Worm (Caenorhabditis elegans) whole organism, L1 larva: ENCODE results near the gene K01A11.3.

Experiments used
- alr-1 ChIP-seq: fragments of 200-800 bp; sonication (Bioruptor generic); optimal IDR thresholded peaks from 2 replicates; lab custom pipeline; 2018; ENCODE audit warnings: borderline replicate concordance, mild to moderate bottlenecking, missing genetic modification characterization, missing compliant biosample characterization
- ama-1 ChIP-seq: fragments of 150-350 bp; optimal IDR thresholded peaks from 2 replicates; lab custom pipeline; 2014
- ces-1 ChIP-seq: fragments of 150-350 bp; optimal IDR thresholded peaks from 2 replicates; lab custom pipeline; 2014; ENCODE audit warnings: missing biosample characterization, missing genetic modification reagents, missing genetic modification characterization
- egl-27 ChIP-seq, 2 experiments: fragments of 150-350 bp in 1 of 2; sonication (generic microtip); optimal IDR thresholded peaks; 3 replicates each; lab custom pipeline; 2017 to 2018; ENCODE audit warnings: missing biosample characterization in 2 of 2, missing genetic modification characterization in 2 of 2, missing genetic modification reagents in 2 of 2
- fkh-10 ChIP-seq: sonication (generic microtip); optimal IDR thresholded peaks from 2 replicates; lab custom pipeline; 2017; ENCODE audit warnings: missing biosample characterization, missing genetic modification reagents, missing genetic modification characterization
- lsy-2 ChIP-seq, 2 experiments: fragments of 150-350 bp; optimal IDR thresholded peaks; 2 replicates each; lab custom pipeline; 2014; ENCODE audit warnings: missing biosample characterization in 2 of 2, missing genetic modification characterization in 2 of 2
- mef-2 ChIP-seq: fragments of 150-350 bp; optimal IDR thresholded peaks from 2 replicates; lab custom pipeline; 2014; ENCODE audit warnings: missing biosample characterization, missing genetic modification characterization
- nhr-12 ChIP-seq: sonication (generic microtip); optimal IDR thresholded peaks from 2 replicates; lab custom pipeline; 2017; ENCODE audit warnings: missing biosample characterization, missing genetic modification characterization
- unc-130 ChIP-seq: fragments of 150-350 bp; optimal IDR thresholded peaks from 2 replicates; lab custom pipeline; 2017; ENCODE audit warnings: missing biosample characterization, missing genetic modification characterization, inconsistent platforms
- unc-62 ChIP-seq: fragments of 150-350 bp; optimal IDR thresholded peaks from 2 replicates; lab custom pipeline; 2014; ENCODE audit warnings: missing biosample characterization, missing genetic modification reagents, missing genetic modification characterization
- zag-1 ChIP-seq: fragments of 150-350 bp; optimal IDR thresholded peaks from 2 replicates; lab custom pipeline; 2014; ENCODE audit warnings: missing biosample characterization, missing genetic modification characterization
- ztf-11 ChIP-seq, 2 experiments: sonication (generic microtip); optimal IDR thresholded peaks; 2 replicates each; lab custom pipeline; 2016 to 2017; ENCODE audit warnings: missing genetic modification characterization in 2 of 2, missing biosample characterization in 1 of 2, missing compliant biosample characterization in 1 of 2

ce11 chrIII:3425438-3425837 is 27.0 kb downstream of the K01A11.3 start, which contains the start of gene metl-18:
- no peak for TF ChIP-seq nhr-12 (tag; lab: Kevin White, UChicago)
- no peak for TF ChIP-seq unc-130 (tag; lab: Kevin White, UChicago)
- TF ChIP-seq mef-2 (tag; lab: Kevin White, UChicago), result no peak
- no peak for TF ChIP-seq fkh-10 (GFP tag; lab: Kevin White, UChicago)
- no peak for TF ChIP-seq lsy-2 (tag; optimal IDR thresholded peaks at IDR 0.05; lab: Kevin White, UChicago)
- no peak for TF ChIP-seq unc-62 (GFP tag; lab: Kevin White, UChicago)
- TF ChIP-seq ama-1 (lab: Kevin White, UChicago), result no peak
- TF ChIP-seq zag-1, result no peak
- no peak for TF ChIP-seq ztf-11 (tag; optimal IDR thresholded peaks at IDR 0.05; lab: Kevin White, UChicago)
- TF ChIP-seq alr-1 (tag; lab: Kevin White, UChicago), result no peak
- no peak for TF ChIP-seq ces-1 (GFP tag; lab: Kevin White, UChicago)
- no peak for TF ChIP-seq egl-27 (tag; optimal IDR thresholded peaks at IDR 0.05; lab: Kevin White, UChicago)
